Worm (Caenorhabditis elegans): ENCODE measurements around the gene slc-9B.2.

- TF ChIP-seq elt-3 (tag; optimal IDR thresholded peaks at IDR 0.05) (no peak), nhr-21 (tag; optimal IDR thresholded peaks at IDR 0.05) (no peak), ztf-11 (tag; optimal IDR thresholded peaks at IDR 0.05) (no peak), nhr-11 (tag; optimal IDR thresholded peaks at IDR 0.05) (no peak), F13H6.1 (tag; optimal IDR thresholded peaks at IDR 0.05) (no peak), nhr-77 (tag; optimal IDR thresholded peaks at IDR 0.05) (no peak), nhr-237 (tag; optimal IDR thresholded peaks at IDR 0.05) (no peak), ceh-82 (tag; optimal IDR thresholded peaks at IDR 0.05) (no peak), lin-11 (tag; optimal IDR thresholded peaks at IDR 0.05) (no peak), mdl-1 (tag; optimal IDR thresholded peaks at IDR 0.05) (no peak), unc-62 (GFP tag; optimal IDR thresholded peaks at IDR 0.05) (no peak), crh-2 (tag; optimal IDR thresholded peaks at IDR 0.05) (no peak), ztf-1 (GFP tag; conservative IDR thresholded peaks at IDR 0.05) (no peak), zag-1 (tag; optimal IDR thresholded peaks at IDR 0.05) (no peak)
Measured at ce11 chrV:16300276-16300675, 38.6 kb upstream of the slc-9B.2 start, which contains the start of gene srbc-82.
